Worm (Caenorhabditis elegans) whole organism, mixed stage, embryonic: Measurements from ENCODE around the gene C04F5.9.

Experiments
- bed-3 ChIP-seq: fragments of 200-800 bp; sonication (Bioruptor generic); optimal IDR thresholded peaks from 3 replicates; lab custom pipeline; 2018; ENCODE audit warnings: mild to moderate bottlenecking, missing genetic modification characterization, moderate library complexity, missing compliant biosample characterization
- blmp-1 ChIP-seq: fragments of 150-350 bp; optimal IDR thresholded peaks from 2 replicates; lab custom pipeline; 2014; ENCODE audit warnings: missing biosample characterization, missing genetic modification characterization
- ceh-39 ChIP-seq: fragments of 150-350 bp; optimal IDR thresholded peaks from 2 replicates; lab custom pipeline; 2014; ENCODE audit warnings: missing biosample characterization, missing genetic modification characterization
- ceh-43 ChIP-seq: fragments of 200-800 bp; sonication (Bioruptor generic); optimal IDR thresholded peaks from 2 replicates; lab custom pipeline; 2018; ENCODE audit warnings: mild to moderate bottlenecking, missing genetic modification characterization, moderate library complexity, missing compliant biosample characterization
- ces-1 ChIP-seq: fragments of 150-350 bp; optimal IDR thresholded peaks from 2 replicates; lab custom pipeline; 2014; ENCODE audit warnings: missing biosample characterization, missing genetic modification reagents, missing genetic modification characterization
- cnd-1 ChIP-seq: fragments of 200-800 bp; sonication (Bioruptor generic); optimal IDR thresholded peaks from 2 replicates; lab custom pipeline; 2018; ENCODE audit warnings: mild to moderate bottlenecking, missing genetic modification characterization, missing compliant biosample characterization
- drap-1 ChIP-seq: fragments of 200-800 bp; sonication (Bioruptor generic); optimal IDR thresholded peaks from 3 replicates; lab custom pipeline; 2018; ENCODE audit warnings: mild to moderate bottlenecking, missing genetic modification characterization, missing compliant biosample characterization
- elt-1 ChIP-seq: sonication (generic microtip); optimal IDR thresholded peaks from 2 replicates; lab custom pipeline; 2017; ENCODE audit warnings: missing genetic modification characterization, mild to moderate bottlenecking, missing compliant biosample characterization, antibody characterized with exemption, moderate library complexity, borderline replicate concordance; ENCODE audit not compliant: insufficient read depth
- elt-3 ChIP-seq: fragments of 150-350 bp; optimal IDR thresholded peaks from 2 replicates; lab custom pipeline; 2014; ENCODE audit warnings: missing biosample characterization, missing genetic modification characterization
- flh-1 ChIP-seq: fragments of 200-800 bp; sonication (Bioruptor generic); optimal IDR thresholded peaks from 2 replicates; lab custom pipeline; 2018; ENCODE audit warnings: mild to moderate bottlenecking, missing genetic modification characterization, moderate library complexity, missing compliant biosample characterization
- ham-2 ChIP-seq: fragments of 200-800 bp; sonication (Bioruptor generic); optimal IDR thresholded peaks from 2 replicates; lab custom pipeline; 2018; ENCODE audit warnings: mild to moderate bottlenecking, missing genetic modification characterization, missing compliant biosample characterization
- hlh-1 ChIP-seq: fragments of 150-350 bp; optimal IDR thresholded peaks from 2 replicates; lab custom pipeline; 2014; ENCODE audit warnings: missing biosample characterization, missing genetic modification reagents, missing genetic modification characterization
- lin-13 ChIP-seq: fragments of 150-350 bp; optimal IDR thresholded peaks from 2 replicates; lab custom pipeline; 2014; ENCODE audit warnings: missing biosample characterization, missing genetic modification characterization
- lin-32 ChIP-seq: fragments of 200-800 bp; sonication (Bioruptor generic); optimal IDR thresholded peaks from 2 replicates; lab custom pipeline; 2018; ENCODE audit warnings: mild to moderate bottlenecking, missing genetic modification characterization, missing compliant biosample characterization
- mab-5 ChIP-seq: fragments of 150-350 bp; optimal IDR thresholded peaks from 2 replicates; lab custom pipeline; 2014; ENCODE audit warnings: missing biosample characterization, missing genetic modification characterization
- mep-1 ChIP-seq: fragments of 150-350 bp; optimal IDR thresholded peaks from 2 replicates; lab custom pipeline; 2017; ENCODE audit warnings: missing biosample characterization, missing genetic modification reagents, missing genetic modification characterization, inconsistent platforms
- mls-2 ChIP-seq: sonication (generic microtip); optimal IDR thresholded peaks from 2 replicates; lab custom pipeline; 2016; ENCODE audit warnings: mild to moderate bottlenecking, missing genetic modification characterization, moderate library complexity, missing compliant biosample characterization
- nhr-2 ChIP-seq: fragments of 150-350 bp; optimal IDR thresholded peaks from 2 replicates; lab custom pipeline; 2014; ENCODE audit warnings: missing biosample characterization, missing genetic modification characterization
- nhr-237 ChIP-seq: fragments of 150-350 bp; optimal IDR thresholded peaks from 2 replicates; lab custom pipeline; 2014; ENCODE audit warnings: missing biosample characterization, missing genetic modification characterization
- nhr-28 ChIP-seq: fragments of 150-350 bp; optimal IDR thresholded peaks from 2 replicates; lab custom pipeline; 2014; ENCODE audit warnings: missing biosample characterization, missing genetic modification characterization
- nhr-76 ChIP-seq: sonication (generic microtip); optimal IDR thresholded peaks from 2 replicates; lab custom pipeline; 2017; ENCODE audit warnings: missing biosample characterization, missing genetic modification characterization
- pha-4 ChIP-seq: fragments of 150-350 bp; optimal IDR thresholded peaks from 2 replicates; lab custom pipeline; 2018; ENCODE audit warnings: missing biosample characterization, missing genetic modification reagents, missing genetic modification characterization
- snpc-4 ChIP-seq: fragments of 150-350 bp; optimal IDR thresholded peaks from 2 replicates; lab custom pipeline; 2014; ENCODE audit warnings: missing biosample characterization, missing genetic modification characterization
- unc-120 ChIP-seq: sonication (generic microtip); optimal IDR thresholded peaks from 2 replicates; lab custom pipeline; 2017; ENCODE audit warnings: missing genetic modification characterization, missing compliant biosample characterization; ENCODE audit not compliant: poor library complexity, severe bottlenecking
- unc-39 ChIP-seq: fragments of 150-350 bp; optimal IDR thresholded peaks from 2 replicates; lab custom pipeline; 2014; ENCODE audit warnings: missing biosample characterization, missing genetic modification characterization
- unc-62 ChIP-seq: fragments of 150-350 bp; optimal IDR thresholded peaks from 2 replicates; lab custom pipeline; 2014; ENCODE audit warnings: missing biosample characterization, missing genetic modification reagents, missing genetic modification characterization
- zip-8 ChIP-seq: fragments of 150-350 bp; optimal IDR thresholded peaks from 2 replicates; lab custom pipeline; 2014; ENCODE audit warnings: missing biosample characterization, missing genetic modification characterization
- ztf-11 ChIP-seq: fragments of 150-350 bp; optimal IDR thresholded peaks from 2 replicates; lab custom pipeline; 2014; ENCODE audit warnings: missing biosample characterization, missing genetic modification characterization

The C04F5.9 gene

DNA sequence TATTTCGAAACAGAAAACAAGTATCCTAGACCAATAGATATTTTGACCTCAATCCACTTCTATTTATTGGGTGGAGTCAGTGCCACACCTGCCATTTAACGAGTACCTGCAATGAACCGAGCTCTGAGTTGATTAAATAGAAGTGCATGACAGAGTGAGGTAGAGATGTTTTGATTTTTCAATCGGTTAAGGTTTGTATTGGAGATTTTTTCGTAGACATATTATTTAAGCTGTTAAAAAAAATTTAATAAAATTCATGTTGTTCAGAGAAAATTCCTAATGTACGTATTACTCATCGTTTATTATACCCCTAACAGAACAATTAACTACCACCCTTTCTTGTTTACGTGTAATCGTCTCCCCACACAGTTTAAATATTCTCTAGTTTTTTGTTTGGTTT is 36.5 kb upstream of the C04F5.9 start, which contains the start of gene srx-38:
TSS of gene srx-38 (minus strand) at position 101 of the 400 bp plus-strand sequence.
- TF ChIP-seq unc-39 (tag; lab: Kevin White, UChicago) (no peak), lin-13 (tag; lab: Kevin White, UChicago) (no peak), nhr-76 (no peak)
- TF ChIP-seq, all 35 proteins: peak for 0

DNA sequence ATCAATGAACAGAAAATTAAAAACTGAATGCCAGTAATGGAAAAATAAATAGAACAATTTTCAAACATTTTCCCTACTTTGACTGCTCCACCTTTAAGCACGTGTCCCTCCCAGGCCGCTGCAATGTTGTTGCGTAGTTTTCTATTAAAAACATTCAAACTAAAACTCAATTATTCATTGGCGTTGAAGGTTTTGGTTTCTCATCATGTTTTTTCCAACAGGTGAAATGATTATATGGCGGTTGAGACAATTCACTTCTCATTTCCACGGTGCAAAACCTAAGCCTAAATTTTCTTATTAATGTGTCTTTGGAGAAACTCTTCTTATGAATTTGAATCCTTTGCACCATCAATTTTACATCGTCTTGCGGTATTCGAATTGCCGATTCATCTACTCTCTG is 31.9 kb upstream of the C04F5.9 start, which contains the start of gene srh-130:
TSS of gene srh-130 (plus strand) at position 301 of the 400 bp plus-strand sequence.
- TF ChIP-seq elt-1 = no peak

DNA sequence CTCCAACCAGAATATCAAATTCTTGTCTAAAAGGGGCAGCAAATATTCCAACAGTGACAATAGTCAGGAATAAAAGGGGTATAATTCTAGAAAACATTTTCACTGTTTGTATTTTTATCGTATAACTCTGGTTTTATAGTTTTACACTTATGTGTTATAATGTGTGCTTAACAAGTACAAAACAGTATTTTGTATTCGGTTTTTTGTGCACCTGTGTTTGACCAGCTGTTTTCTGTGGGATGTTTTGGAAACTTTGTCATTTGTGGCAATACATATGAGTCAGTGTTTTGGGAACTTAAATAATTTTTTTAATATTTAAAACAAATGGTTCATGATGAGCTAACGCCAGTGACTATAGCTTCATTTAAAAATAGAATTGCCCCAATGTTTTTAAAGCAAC is 27.4 kb upstream of the C04F5.9 start, which contains the start of gene F14F9.6:
TSS of gene F14F9.6 (minus strand) at position 101 of the 400 bp plus-strand sequence.
- TF ChIP-seq elt-3 (tag; lab: Kevin White, UChicago) = no peak
- no peak for TF ChIP-seq nhr-2 (tag; lab: Kevin White, UChicago)
- TF ChIP-seq hlh-1 (tag; lab: Kevin White, UChicago) = no peak
- no peak for TF ChIP-seq ceh-43
- no peak for TF ChIP-seq nhr-237 (tag; lab: Kevin White, UChicago)

DNA sequence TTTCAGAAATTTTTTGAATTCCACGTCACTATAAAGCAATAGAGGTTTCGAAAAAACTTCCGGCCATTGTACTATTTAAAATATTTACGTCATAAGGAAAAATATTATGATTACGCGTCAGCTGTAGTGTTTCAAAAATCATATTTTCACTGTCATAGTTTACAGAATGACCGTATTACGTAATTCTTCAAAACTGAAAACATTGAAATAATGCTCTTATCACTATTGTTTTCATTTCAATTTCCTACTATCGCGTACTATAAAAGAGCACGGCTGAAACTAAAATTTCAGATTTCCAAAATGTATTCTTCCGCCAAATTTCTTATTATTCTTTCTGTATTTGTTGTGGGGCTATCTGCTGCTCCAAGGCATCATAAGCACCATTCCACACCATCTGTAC is 25.5 kb upstream of the C04F5.9 start, which contains the start of gene F14F9.2:
TSS of gene F14F9.2 (plus strand) at position 301 of the 400 bp plus-strand sequence.
- TF ChIP-seq zip-8 = peak; percentile 73
- TF ChIP-seq ztf-11 (tag; lab: Kevin White, UChicago) = no peak

DNA sequence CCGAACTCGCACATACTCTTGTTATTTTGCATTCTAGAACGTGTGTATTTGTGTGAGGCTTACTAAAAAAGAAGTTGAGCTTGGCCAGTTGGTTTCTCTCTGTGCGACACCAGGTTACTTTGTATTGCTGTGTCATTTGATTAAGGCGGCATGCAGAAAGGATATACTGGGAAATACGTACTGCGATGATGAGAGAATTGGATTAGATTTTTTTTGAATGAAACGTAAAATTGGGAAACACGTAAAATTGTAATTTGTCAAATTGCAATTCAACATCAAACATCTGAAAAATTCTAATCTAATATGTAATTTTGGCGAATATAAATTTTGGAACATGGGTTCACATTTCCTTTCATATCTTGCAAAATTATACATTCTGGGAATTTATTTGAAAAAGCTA is 24.8 kb upstream of the C04F5.9 start, which contains the start of gene srh-129:
TSS of gene srh-129 (minus strand) at position 101 of the 400 bp plus-strand sequence.
- no peak for TF ChIP-seq ham-2 (GFP tag; lab: Kevin White, UChicago)
- TF ChIP-seq snpc-4 (tag; lab: Kevin White, UChicago) = no peak
- TF ChIP-seq zip-8 = no peak
- no peak for TF ChIP-seq flh-1 (GFP tag; lab: Kevin White, UChicago)
- TF ChIP-seq elt-1 = no peak
- no peak for TF ChIP-seq ceh-39
- TF ChIP-seq cnd-1 (tag; lab: Kevin White, UChicago) = no peak

DNA sequence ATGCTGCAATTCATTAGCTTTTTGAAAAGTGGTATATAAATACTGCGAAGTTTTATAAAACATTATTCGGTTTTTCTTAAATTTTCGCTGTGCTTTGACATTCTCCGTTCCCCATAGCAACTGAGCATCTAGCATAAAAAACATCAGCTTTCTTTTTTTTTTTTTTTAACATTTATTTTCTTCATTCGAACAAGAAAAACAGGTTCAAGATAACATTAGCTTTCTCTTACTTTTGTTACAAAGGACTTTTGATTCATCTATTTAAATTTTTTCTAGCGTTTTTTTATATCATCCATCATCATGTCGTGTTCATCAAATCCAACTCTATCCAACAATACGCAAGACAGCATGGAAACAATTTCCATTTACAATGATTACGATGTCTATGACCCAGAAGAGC is 18.9 kb upstream of the C04F5.9 start, which contains the start of gene F14F9.3:
TSS of gene F14F9.3 (plus strand) at position 301 of the 400 bp plus-strand sequence.
- TF ChIP-seq blmp-1 (no peak), unc-120 (tag; lab: Kevin White, UChicago) (no peak), snpc-4 (tag; lab: Kevin White, UChicago) (no peak), unc-62 (GFP tag; lab: Kevin White, UChicago) (no peak), bed-3 (GFP tag; lab: Kevin White, UChicago) (no peak), mls-2 (no peak), nhr-76 (no peak), nhr-28 (tag; lab: Kevin White, UChicago) (no peak), ceh-39 (no peak), elt-3 (tag; lab: Kevin White, UChicago) (no peak), mep-1 (no peak), nhr-2 (tag; lab: Kevin White, UChicago) (no peak), lin-32 (no peak), drap-1 (GFP tag; lab: Kevin White, UChicago) (no peak), ham-2 (GFP tag; lab: Kevin White, UChicago) (no peak), elt-1 (no peak), ces-1 (GFP tag; lab: Kevin White, UChicago) (no peak), cnd-1 (tag; lab: Kevin White, UChicago) (no peak), pha-4 (tag; lab: Kevin White, UChicago) (no peak), mab-5 (tag; lab: Kevin White, UChicago) (no peak)

DNA sequence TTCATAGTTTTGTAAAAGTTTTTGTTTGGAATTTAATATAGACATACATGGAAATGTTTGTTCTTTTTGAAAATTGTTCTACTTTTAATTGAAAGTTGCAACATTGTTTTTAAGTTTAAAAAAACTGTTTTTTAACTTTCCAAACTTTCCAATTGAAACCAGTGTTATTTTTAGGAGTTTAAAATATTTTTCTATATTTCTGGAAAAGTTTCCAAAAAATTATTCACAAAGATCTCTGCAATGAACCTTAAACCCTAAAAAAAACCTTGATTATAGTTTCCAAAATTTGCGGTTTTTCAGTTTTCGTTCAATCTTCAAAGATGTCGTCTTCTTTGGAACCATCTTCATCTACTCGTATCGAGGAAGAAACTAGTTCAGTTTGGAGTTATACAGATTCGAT is 13.4 kb upstream of the C04F5.9 start, which contains the start of gene F14F9.4:
TSS of gene F14F9.4 (plus strand) at position 301 of the 400 bp plus-strand sequence.
- no peak for TF ChIP-seq ces-1 (GFP tag; lab: Kevin White, UChicago)
